Worm (Caenorhabditis elegans): Measurements from ENCODE around the gene F58A3.4.
A peak's percentile ranks its signal among the peaks of the same experiment; 100 is the strongest.

The F58A3.4 gene

ce11 chrX:11031047-11031695 lies 20.7 kb upstream of the F58A3.4 start:
- TF ChIP-seq eyg-1 (tag; optimal IDR thresholded peaks at IDR 0.05) (peak; percentile 71), unc-55 (GFP tag; optimal IDR thresholded peaks at IDR 0.05) (peak; percentile 85), hlh-30 (tag; optimal IDR thresholded peaks at IDR 0.05; ENCODE audit: insufficient read depth) (peak; percentile 72), F13H6.1 (tag; optimal IDR thresholded peaks at IDR 0.05) (peak; percentile 78), ceh-6 (GFP tag; optimal IDR thresholded peaks at IDR 0.05) (peak; percentile 76), dve-1 (tag; optimal IDR thresholded peaks at IDR 0.05) (peak; percentile 52), hlh-6 (tag; optimal IDR thresholded peaks at IDR 0.05) (peak; percentile 77), ama-1 (optimal IDR thresholded peaks at IDR 0.05) (peak; percentile 34), tbx-7 (tag; optimal IDR thresholded peaks at IDR 0.05) (peak; percentile 58), ref-2 (tag; optimal IDR thresholded peaks at IDR 0.05) (peak; percentile 89), unc-86 (tag; optimal IDR thresholded peaks at IDR 0.05) (no peak), hlh-8 (tag; optimal IDR thresholded peaks at IDR 0.05) (peak; percentile 69), lim-6 (tag; optimal IDR thresholded peaks at IDR 0.05) (peak; percentile 45), ztf-16 (tag; optimal IDR thresholded peaks at IDR 0.05) (peak; percentile 64), nfya-1 (tag; optimal IDR thresholded peaks at IDR 0.05) (peak; percentile 89), npax-4 (tag; optimal IDR thresholded peaks at IDR 0.05) (no peak), ahr-1 (tag; optimal IDR thresholded peaks at IDR 0.05) (peak; percentile 9), T23F11.4 (GFP tag; optimal IDR thresholded peaks at IDR 0.05) (peak; percentile 57), K09A11.1 (tag; optimal IDR thresholded peaks at IDR 0.05; ENCODE audit: insufficient read depth) (peak; percentile 16), ttx-3 (tag; optimal IDR thresholded peaks at IDR 0.05) (no peak), pha-2 (tag; optimal IDR thresholded peaks at IDR 0.05) (peak; percentile 57), pqm-1 (tag; optimal IDR thresholded peaks at IDR 0.05) (no peak), madf-2 (tag; optimal IDR thresholded peaks at IDR 0.05) (peak; percentile 73), rnt-1 (tag; optimal IDR thresholded peaks at IDR 0.05) (peak; percentile 94), fkh-6 (tag; optimal IDR thresholded peaks at IDR 0.05) (no peak), ceh-22 (tag; optimal IDR thresholded peaks at IDR 0.05) (peak; percentile 18), sdc-2 (tag; optimal IDR thresholded peaks at IDR 0.05) (peak; percentile 83), ceh-31 (tag; optimal IDR thresholded peaks at IDR 0.05) (peak; percentile 97), odd-2 (tag; optimal IDR thresholded peaks at IDR 0.05) (no peak), pros-1 (tag; optimal IDR thresholded peaks at IDR 0.05) (peak; percentile 90), elt-2 (tag; optimal IDR thresholded peaks at IDR 0.05) (peak; percentile 40), ceh-48 (tag; optimal IDR thresholded peaks at IDR 0.05) (peak; percentile 50), unc-3 (GFP tag; conservative IDR thresholded peaks at IDR 0.05) (0 out of 2 replicates have a peak, but pooled peaks have one; percentile 14), unc-3 (tag; optimal IDR thresholded peaks at IDR 0.05) (no peak), pag-3 (tag; optimal IDR thresholded peaks at IDR 0.05; ENCODE audit: borderline replicate concordance) (peak; percentile 58), ceh-18 (tag; optimal IDR thresholded peaks at IDR 0.05) (peak; percentile 86), ceh-9 (tag; optimal IDR thresholded peaks at IDR 0.05) (no peak), elt-4 (tag; optimal IDR thresholded peaks at IDR 0.05) (no peak), Y22D7AL.16 (tag; optimal IDR thresholded peaks at IDR 0.05) (no peak), unc-42 (tag; optimal IDR thresholded peaks at IDR 0.05) (peak; percentile 85), pax-1 (tag; optimal IDR thresholded peaks at IDR 0.05) (peak; percentile 67), ets-4 (tag; optimal IDR thresholded peaks at IDR 0.05) (peak; percentile 74), ceh-19 (GFP tag; optimal IDR thresholded peaks at IDR 0.05) (peak; percentile 51), syd-9 (tag; optimal IDR thresholded peaks at IDR 0.05) (peak; percentile 73), ceh-14 (tag; optimal IDR thresholded peaks at IDR 0.05) (peak; percentile 80), ceh-30 (tag; optimal IDR thresholded peaks at IDR 0.05) (no peak), sox-4 (tag; optimal IDR thresholded peaks at IDR 0.05) (no peak), pat-9 (tag; optimal IDR thresholded peaks at IDR 0.05) (peak; percentile 52), nhr-232 (tag; optimal IDR thresholded peaks at IDR 0.05) (no peak), C08G9.2 (tag; optimal IDR thresholded peaks at IDR 0.05) (peak; percentile 75), tbx-2 (tag; optimal IDR thresholded peaks at IDR 0.05) (peak; percentile 96), ceh-34 (tag; optimal IDR thresholded peaks at IDR 0.05) (peak; percentile 90), ceh-2 (tag; optimal IDR thresholded peaks at IDR 0.05) (peak; percentile 86)
